Worm (Caenorhabditis elegans) whole organism, L4 larva: ENCODE results near the gene Y38H6A.5.
"Not testable (repeated sequence)": the region's sequence is repeated elsewhere in the genome, so short reads cannot be mapped to it uniquely, and the experiment has no call there.

Source experiments
- D1046.2 ChIP-seq: fragments of 200-800 bp; sonication (Bioruptor generic); IDR thresholded peaks from 2 replicates; pipeline ENCODE4 v1.3.6; 2022; ENCODE audit warnings: missing genetic modification characterization, missing compliant biosample characterization
- F44E2.7 ChIP-seq: fragments of 200-800 bp; sonication (Bioruptor generic); IDR thresholded peaks from 2 replicates; pipeline ENCODE4 v2.1.2; 2022; ENCODE audit warnings: missing genetic modification characterization, missing compliant biosample characterization
- T20F7.1 ChIP-seq: fragments of 200-800 bp; sonication (Bioruptor generic); optimal IDR thresholded peaks from 2 replicates; lab custom pipeline; 2018; ENCODE audit warnings: mild to moderate bottlenecking, missing genetic modification characterization, missing compliant biosample characterization
- Y5F2A.4 ChIP-seq: fragments of 200-800 bp; sonication (Bioruptor generic); optimal IDR thresholded peaks from 2 replicates; lab custom pipeline; 2018; ENCODE audit warnings: mild to moderate bottlenecking, missing genetic modification characterization, missing compliant biosample characterization
- aha-1 ChIP-seq: fragments of 150-350 bp; peaks from one replicate; lab custom pipeline; 2014; ENCODE audit warnings: missing biosample characterization, missing genetic modification characterization
- arid-1 ChIP-seq: fragments of 200-800 bp; sonication (Bioruptor generic); conservative IDR thresholded peaks from 2 replicates; pipeline ENCODE4 v1.3.6; 2022; ENCODE audit warnings: missing genetic modification reagents, missing genetic modification characterization, missing compliant biosample characterization
- attf-4 ChIP-seq: sonication (generic microtip); optimal IDR thresholded peaks from 3 replicates; lab custom pipeline; 2017; ENCODE audit warnings: missing biosample characterization, missing genetic modification characterization
- ceh-44 ChIP-seq: fragments of 200-800 bp; sonication (Bioruptor generic); IDR thresholded peaks from 2 replicates; pipeline ENCODE4 v1.3.6; 2022; ENCODE audit warnings: missing genetic modification reagents, missing genetic modification characterization, missing compliant biosample characterization
- cey-2 ChIP-seq: sonication (generic microtip); optimal IDR thresholded peaks from 3 replicates; lab custom pipeline; 2017; ENCODE audit warnings: missing genetic modification characterization, mild to moderate bottlenecking, missing compliant biosample characterization, antibody characterized with exemption, borderline replicate concordance; ENCODE audit not compliant: insufficient read depth
- ctbp-1 ChIP-seq: fragments of 200-800 bp; sonication (Bioruptor generic); IDR thresholded peaks from 2 replicates; pipeline ENCODE4 v1.3.6; 2022; ENCODE audit warnings: missing genetic modification reagents, missing genetic modification characterization, missing compliant biosample characterization
- dpl-1 ChIP-seq: fragments of 150-350 bp; optimal IDR thresholded peaks from 2 replicates; lab custom pipeline; 2014; ENCODE audit warnings: missing biosample characterization, missing genetic modification reagents, missing genetic modification characterization
- duxl-1 ChIP-seq: sonication (generic microtip); optimal IDR thresholded peaks from 2 replicates; lab custom pipeline; 2016; ENCODE audit warnings: mild to moderate bottlenecking, missing genetic modification characterization, moderate library complexity, missing compliant biosample characterization; ENCODE audit not compliant: poor library complexity
- hlh-11 ChIP-seq: fragments of 200-800 bp; sonication (Bioruptor generic); optimal IDR thresholded peaks from 2 replicates; lab custom pipeline; 2018; ENCODE audit warnings: mild to moderate bottlenecking, missing genetic modification characterization, missing compliant biosample characterization
- hlh-30 ChIP-seq: sonication (generic microtip); optimal IDR thresholded peaks from 2 replicates; lab custom pipeline; 2017; ENCODE audit warnings: antibody characterized with exemption, mild to moderate bottlenecking, missing genetic modification characterization, missing compliant biosample characterization; ENCODE audit not compliant: insufficient read depth
- lin-38 ChIP-seq: fragments of 200-800 bp; sonication (Bioruptor generic); IDR thresholded peaks from 2 replicates; pipeline ENCODE4 v1.3.6; 2022; ENCODE audit warnings: missing genetic modification reagents, missing genetic modification characterization, missing compliant biosample characterization
- madf-9 ChIP-seq: fragments of 200-800 bp; sonication (Bioruptor generic); conservative IDR thresholded peaks from 2 replicates; pipeline ENCODE4 v1.3.6; 2022; ENCODE audit warnings: missing genetic modification reagents, missing genetic modification characterization, missing compliant biosample characterization
- nhr-10 ChIP-seq: fragments of 150-350 bp; optimal IDR thresholded peaks from 2 replicates; lab custom pipeline; 2014; ENCODE audit warnings: missing biosample characterization, missing genetic modification characterization
- nhr-41 ChIP-seq: fragments of 200-800 bp; sonication (Bioruptor generic); IDR thresholded peaks from 2 replicates; pipeline ENCODE4 v1.3.6; 2022; ENCODE audit warnings: missing genetic modification reagents, missing genetic modification characterization, missing compliant biosample characterization
- nhr-76 ChIP-seq: fragments of 150-350 bp; optimal IDR thresholded peaks from 2 replicates; lab custom pipeline; 2014; ENCODE audit warnings: missing biosample characterization, missing genetic modification characterization
- nhr-77 ChIP-seq: fragments of 150-350 bp; optimal IDR thresholded peaks from 2 replicates; lab custom pipeline; 2014; ENCODE audit warnings: missing biosample characterization, missing genetic modification characterization
- pha-4 ChIP-seq, 2 experiments: fragments of 150-350 bp in 1 of 2; fragments of 200-800 bp in 1 of 2; sonication (Bioruptor generic) in 1 of 2; IDR thresholded peaks in 1 of 2; optimal IDR thresholded peaks in 1 of 2; 2 replicates each; pipeline versions ENCODE4 v1.3.6 to Lab custom; 2014 to 2022; ENCODE audit warnings: missing genetic modification characterization in 2 of 2, missing genetic modification reagents in 2 of 2, missing biosample characterization in 1 of 2, missing compliant biosample characterization in 1 of 2
- php-3 ChIP-seq: fragments of 200-800 bp; sonication (Bioruptor generic); IDR thresholded peaks from 2 replicates; pipeline ENCODE4 v1.3.6; 2022; ENCODE audit warnings: missing genetic modification reagents, missing genetic modification characterization, missing compliant biosample characterization
- rbr-2 ChIP-seq: sonication (generic microtip); optimal IDR thresholded peaks from 2 replicates; lab custom pipeline; 2016; ENCODE audit warnings: missing genotype, missing genetic modification characterization, missing compliant biosample characterization
- skn-1 ChIP-seq: fragments of 150-350 bp; optimal IDR thresholded peaks from 2 replicates; lab custom pipeline; 2014; ENCODE audit warnings: missing biosample characterization, missing genetic modification characterization
- snpc-1.2 ChIP-seq: fragments of 200-800 bp; sonication (Bioruptor generic); IDR thresholded peaks from 2 replicates; pipeline ENCODE4 v1.3.6; 2022; ENCODE audit warnings: missing genetic modification reagents, missing genetic modification characterization, missing compliant biosample characterization
- unc-39 ChIP-seq: sonication (generic microtip); optimal IDR thresholded peaks from 2 replicates; lab custom pipeline; 2017; ENCODE audit warnings: missing biosample characterization, missing genetic modification characterization
- unc-62 ChIP-seq, 3 experiments: fragments of 150-350 bp in 1 of 3; sonication (generic microtip); optimal IDR thresholded peaks in 2 of 3; peaks in 1 of 3; 1 replicate in 1 of 3; 2 replicates in 2 of 3; lab custom pipeline; 2014 to 2017; ENCODE audit warnings: missing biosample characterization in 3 of 3, missing genetic modification characterization in 3 of 3, missing genetic modification reagents in 3 of 3, missing genotype in 1 of 3
- ztf-7 ChIP-seq: fragments of 150-350 bp; optimal IDR thresholded peaks from 2 replicates; lab custom pipeline; 2014; ENCODE audit warnings: missing biosample characterization, missing genetic modification characterization

The Y38H6A.5 gene

DNA sequence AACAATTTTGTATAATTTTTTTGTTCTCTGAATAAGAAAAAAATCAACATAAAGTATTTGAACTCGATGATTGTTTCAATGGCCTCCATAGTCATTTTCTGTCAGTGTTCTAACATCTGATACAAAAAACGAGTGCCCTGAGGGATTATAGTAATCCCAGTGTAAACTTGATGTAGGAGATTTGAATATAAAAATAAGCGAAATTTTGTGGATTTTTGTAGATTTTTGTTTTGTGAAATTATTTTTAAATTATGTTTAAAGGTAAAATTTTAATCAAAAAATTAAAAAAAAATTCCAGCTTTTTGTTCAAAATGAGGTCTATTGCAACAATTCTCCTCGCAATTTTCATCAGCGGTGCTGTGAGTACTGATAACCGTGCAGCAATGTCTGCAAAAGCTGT, 9.7 kb downstream of the Y38H6A.5 start, which contains the start of gene Y38H6A.1:
Y38H6A.1 (plus strand) TSS at position 301 of the 400 bp plus-strand sequence.
- TF ChIP-seq D1046.2 (GFP tag; lab: Robert Waterston, UW) (no peak), madf-9 (GFP tag; lab: Robert Waterston, UW) (no peak)

- no peak for TF ChIP-seq dpl-1 (GFP tag; lab: Kevin White, UChicago)
- peak; percentile 15 for TF ChIP-seq aha-1
These were observed 17.7 kb downstream of the Y38H6A.5 start, which contains the start of gene Y113G7C.1 for ce11 chrV:20317442-20317841. Y113G7C.1 (plus strand) TSS chrV:20317742.

ce11 chrV:20311519-20311918, 23.6 kb downstream of the Y38H6A.5 start, which contains the start of gene clec-262:
clec-262 (plus strand) TSS chrV:20311819.
- TF ChIP-seq pha-4 (GFP tag; IDR thresholded peaks at IDR 0.05; lab: Robert Waterston, UW) (no peak), pha-4 (tag; optimal IDR thresholded peaks at IDR 0.05; lab: Kevin White, UChicago) (no peak), duxl-1 (tag; lab: Kevin White, UChicago) (no peak), hlh-11 (tag; lab: Kevin White, UChicago) (no peak), ctbp-1 (GFP tag; lab: Robert Waterston, UW) (no peak), rbr-2 (tag; lab: Kevin White, UChicago) (no peak), dpl-1 (GFP tag; lab: Kevin White, UChicago) (no peak), arid-1 (no peak)
- TF ChIP-seq, all 104 proteins: peak for 0

ce11 chrV:20310575-20310974, 24.6 kb downstream of the Y38H6A.5 start, which contains the start of gene ZC15.10:
ZC15.10 (plus strand) TSS chrV:20310736.
- TF ChIP-seq F44E2.7 (GFP tag; lab: Robert Waterston, UW) (0 out of 2 replicates have a peak, but pooled peaks have one; percentile 53), ceh-44 (GFP tag; lab: Robert Waterston, UW) (no peak), skn-1 (tag; lab: Kevin White, UChicago) (no peak), nhr-10 (no peak), snpc-1.2 (no peak), dpl-1 (GFP tag; lab: Kevin White, UChicago) (no peak), nhr-77 (tag; lab: Kevin White, UChicago) (no peak), php-3 (no peak), cey-2 (tag; lab: Kevin White, UChicago) (no peak), T20F7.1 (GFP tag; lab: Kevin White, UChicago) (no peak), unc-62 (GFP tag; optimal IDR thresholded peaks at IDR 0.05 in 1 of 2; lab: Kevin White, UChicago) (peak in 1 of 2 experiments; percentile 67), unc-62 (tag; optimal IDR thresholded peaks at IDR 0.05; lab: Kevin White, UChicago) (no peak), D1046.2 (GFP tag; lab: Robert Waterston, UW) (no peak)
- TF ChIP-seq, all 104 proteins: peak for 2

DNA sequence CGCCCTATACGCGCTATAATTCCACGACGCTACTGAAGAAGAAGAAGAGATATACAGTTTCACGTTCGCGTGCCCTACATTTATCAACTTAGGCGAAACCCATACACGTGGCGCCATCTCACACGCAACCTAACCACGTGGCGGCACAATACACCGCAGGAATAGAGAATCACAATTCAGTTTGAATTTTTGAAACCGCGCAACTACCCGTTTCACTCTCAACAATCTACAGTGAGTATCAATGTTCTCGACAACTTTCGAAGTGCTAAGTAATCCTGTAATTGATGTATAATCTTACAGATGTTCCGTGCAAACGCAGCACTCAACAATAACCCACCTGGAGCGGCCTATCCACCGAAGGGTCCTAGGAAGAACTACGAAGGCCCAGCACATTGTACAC, 29.4 kb downstream of the Y38H6A.5 start, which contains the start of gene ZC15.1:
ZC15.1 (plus strand) TSS at position 301 of the 400 bp plus-strand sequence.
- TF ChIP-seq dpl-1 (GFP tag; lab: Kevin White, UChicago), result no peak
- no peak for TF ChIP-seq D1046.2 (GFP tag; lab: Robert Waterston, UW)
- TF ChIP-seq nhr-76 (tag; lab: Kevin White, UChicago), result no peak
- no peak for TF ChIP-seq unc-39 (tag; lab: Kevin White, UChicago)
- no peak for TF ChIP-seq Y5F2A.4 (GFP tag; lab: Kevin White, UChicago)
- TF ChIP-seq snpc-1.2, result no peak
- TF ChIP-seq duxl-1 (tag; lab: Kevin White, UChicago), result no peak
- TF ChIP-seq lin-38 (GFP tag; lab: Robert Waterston, UW), result no peak
- TF ChIP-seq attf-4 (tag; lab: Kevin White, UChicago), result no peak
- TF ChIP-seq hlh-30, result no peak
- no peak for TF ChIP-seq F44E2.7 (GFP tag; lab: Robert Waterston, UW)

- TF ChIP-seq pha-4 (GFP tag; IDR thresholded peaks at IDR 0.05; lab: Robert Waterston, UW); pha-4 (tag; optimal IDR thresholded peaks at IDR 0.05; lab: Kevin White, UChicago); nhr-41 (GFP tag; lab: Robert Waterston, UW); ztf-7 (tag; lab: Kevin White, UChicago): not testable (repeated sequence)
These were observed 31.9 kb downstream of the Y38H6A.5 start, which contains the start of gene ZC15.3 for ce11 chrV:20303288-20303687. ZC15.3 (plus strand) TSS chrV:20303588.
